Worm (Caenorhabditis elegans) whole organism, late embryonic: ENCODE data around the gene ftt-2.
A peak's percentile ranks its signal among the peaks of the same experiment; 100 is the strongest.

ENCODE experiments used
- C38D4.7 ChIP-seq: fragments of 200-800 bp; sonication (Bioruptor generic); optimal IDR thresholded peaks from 2 replicates; lab custom pipeline; 2018; ENCODE audit warnings: mild to moderate bottlenecking, missing genetic modification characterization, moderate library complexity, missing compliant biosample characterization
- F13H6.1 ChIP-seq: sonication (generic microtip); optimal IDR thresholded peaks from 2 replicates; lab custom pipeline; 2016; ENCODE audit warnings: missing genetic modification characterization, missing compliant biosample characterization
- Y22D7AL.16 ChIP-seq: sonication (generic microtip); optimal IDR thresholded peaks from 2 replicates; lab custom pipeline; 2016; ENCODE audit warnings: missing genetic modification characterization, missing compliant biosample characterization
- ama-1 ChIP-seq: fragments of 150-350 bp; optimal IDR thresholded peaks from 2 replicates; lab custom pipeline; 2014
- ceh-18 ChIP-seq: sonication (generic microtip); optimal IDR thresholded peaks from 2 replicates; lab custom pipeline; 2016; ENCODE audit warnings: missing genetic modification characterization, missing compliant biosample characterization
- ceh-19 ChIP-seq: fragments of 200-800 bp; sonication (Bioruptor generic); optimal IDR thresholded peaks from 2 replicates; lab custom pipeline; 2018; ENCODE audit warnings: mild to moderate bottlenecking, missing genetic modification characterization, missing compliant biosample characterization
- ceh-2 ChIP-seq: sonication (generic microtip); optimal IDR thresholded peaks from 2 replicates; lab custom pipeline; 2016; ENCODE audit warnings: missing genotype, missing genetic modification characterization, missing compliant biosample characterization
- ceh-22 ChIP-seq: sonication (generic microtip); optimal IDR thresholded peaks from 2 replicates; lab custom pipeline; 2017; ENCODE audit warnings: missing biosample characterization, missing genetic modification characterization
- ceh-31 ChIP-seq: sonication (generic microtip); optimal IDR thresholded peaks from 2 replicates; lab custom pipeline; 2016; ENCODE audit warnings: missing genetic modification characterization, missing compliant biosample characterization
- ceh-34 ChIP-seq: sonication (generic microtip); optimal IDR thresholded peaks from 2 replicates; lab custom pipeline; 2016; ENCODE audit warnings: mild to moderate bottlenecking, missing genetic modification characterization, missing compliant biosample characterization
- ceh-45 ChIP-seq: fragments of 200-800 bp; sonication (Bioruptor generic); IDR thresholded peaks from 2 replicates; pipeline ENCODE4 v1.3.6; 2022; ENCODE audit warnings: missing genetic modification reagents, missing genetic modification characterization, missing compliant biosample characterization
- ceh-9 ChIP-seq: sonication (generic microtip); optimal IDR thresholded peaks from 2 replicates; lab custom pipeline; 2016; ENCODE audit warnings: mild to moderate bottlenecking, missing genetic modification characterization, inconsistent platforms, missing compliant biosample characterization
- elt-2 ChIP-seq: sonication (generic microtip); optimal IDR thresholded peaks from 2 replicates; lab custom pipeline; 2016; ENCODE audit warnings: missing genetic modification reagents, missing genetic modification characterization, missing compliant biosample characterization
- fax-1 ChIP-seq: sonication (generic microtip); optimal IDR thresholded peaks from 2 replicates; lab custom pipeline; 2016; ENCODE audit warnings: missing genotype, missing genetic modification characterization, missing compliant biosample characterization
- fkh-10 ChIP-seq: fragments of 150-350 bp; optimal IDR thresholded peaks from 2 replicates; lab custom pipeline; 2014; ENCODE audit warnings: missing biosample characterization, missing genetic modification reagents, missing genetic modification characterization
- fkh-6 ChIP-seq: sonication (generic microtip); optimal IDR thresholded peaks from 2 replicates; lab custom pipeline; 2016; ENCODE audit warnings: missing genetic modification characterization, missing compliant biosample characterization
- gmeb-2 ChIP-seq: sonication (generic microtip); optimal IDR thresholded peaks from 2 replicates; lab custom pipeline; 2016; ENCODE audit warnings: missing genetic modification characterization, inconsistent platforms, missing compliant biosample characterization
- hlh-15 ChIP-seq: sonication (generic microtip); optimal IDR thresholded peaks from 2 replicates; lab custom pipeline; 2016; ENCODE audit warnings: missing genetic modification characterization, missing compliant biosample characterization
- lim-6 ChIP-seq: sonication (generic microtip); optimal IDR thresholded peaks from 2 replicates; lab custom pipeline; 2016; ENCODE audit warnings: missing genetic modification characterization, missing compliant biosample characterization
- mec-3 ChIP-seq: sonication (generic microtip); optimal IDR thresholded peaks from 2 replicates; lab custom pipeline; 2016; ENCODE audit warnings: borderline replicate concordance, missing genetic modification characterization, missing compliant biosample characterization
- nfya-1 ChIP-seq: sonication (generic microtip); optimal IDR thresholded peaks from 2 replicates; lab custom pipeline; 2017; ENCODE audit warnings: missing genetic modification characterization, mild to moderate bottlenecking, missing compliant biosample characterization, antibody characterized with exemption, moderate library complexity
- nhr-232 ChIP-seq: sonication (generic microtip); optimal IDR thresholded peaks from 2 replicates; lab custom pipeline; 2016; ENCODE audit warnings: missing genetic modification characterization, missing compliant biosample characterization
- pag-3 ChIP-seq: sonication (generic microtip); optimal IDR thresholded peaks from 2 replicates; lab custom pipeline; 2016; ENCODE audit warnings: missing compliant biosample characterization, missing genetic modification characterization, borderline replicate concordance
- pat-9 ChIP-seq: fragments of 200-800 bp; sonication (Bioruptor generic); optimal IDR thresholded peaks from 2 replicates; lab custom pipeline; 2018; ENCODE audit warnings: mild to moderate bottlenecking, missing genetic modification characterization, moderate library complexity, missing compliant biosample characterization
- pha-4 ChIP-seq: fragments of 150-350 bp; optimal IDR thresholded peaks from 2 replicates; lab custom pipeline; 2018; ENCODE audit warnings: missing biosample characterization, missing genetic modification reagents, missing genetic modification characterization
- pqm-1 ChIP-seq: sonication (generic microtip); optimal IDR thresholded peaks from 2 replicates; lab custom pipeline; 2016; ENCODE audit warnings: missing genetic modification characterization, missing compliant biosample characterization
- pros-1 ChIP-seq: fragments of 150-350 bp; optimal IDR thresholded peaks from 2 replicates; lab custom pipeline; 2014; ENCODE audit warnings: missing biosample characterization, missing genetic modification reagents, missing genetic modification characterization
- ref-2 ChIP-seq: sonication (generic microtip); optimal IDR thresholded peaks from 2 replicates; lab custom pipeline; 2016; ENCODE audit warnings: missing genetic modification characterization, missing compliant biosample characterization
- syd-9 ChIP-seq: sonication (generic microtip); optimal IDR thresholded peaks from 2 replicates; lab custom pipeline; 2016; ENCODE audit warnings: mild to moderate bottlenecking, missing genetic modification characterization, moderate library complexity, missing compliant biosample characterization
- tbx-2 ChIP-seq: sonication (generic microtip); optimal IDR thresholded peaks from 2 replicates; lab custom pipeline; 2016; ENCODE audit warnings: missing genetic modification characterization, missing compliant biosample characterization
- tbx-7 ChIP-seq: sonication (generic microtip); optimal IDR thresholded peaks from 2 replicates; lab custom pipeline; 2016; ENCODE audit warnings: missing genotype, missing genetic modification characterization, missing compliant biosample characterization
- ttx-3 ChIP-seq: sonication (generic microtip); optimal IDR thresholded peaks from 2 replicates; lab custom pipeline; 2016; ENCODE audit warnings: missing genetic modification reagents, missing genetic modification characterization, missing compliant biosample characterization
- unc-3 ChIP-seq, 2 experiments: fragments of 200-800 bp in 1 of 2; sonication (Bioruptor generic) in 1 of 2; sonication (generic microtip) in 1 of 2; conservative IDR thresholded peaks in 1 of 2; optimal IDR thresholded peaks in 1 of 2; 2 replicates each; pipeline versions ENCODE4 v1.3.6 to Lab custom; 2016 to 2022; ENCODE audit warnings: missing compliant biosample characterization in 2 of 2, missing genetic modification characterization in 2 of 2, missing genetic modification reagents in 1 of 2
- unc-55 ChIP-seq: sonication (generic microtip); optimal IDR thresholded peaks from 2 replicates; lab custom pipeline; 2017; ENCODE audit warnings: missing biosample characterization, missing genetic modification reagents, missing genetic modification characterization
- zip-5 ChIP-seq: sonication (generic microtip); optimal IDR thresholded peaks from 2 replicates; lab custom pipeline; 2016; ENCODE audit warnings: missing genetic modification characterization, missing compliant biosample characterization

The ftt-2 gene

ce11 chrX:11585894-11586293, 19.3 kb downstream of the ftt-2 start:
- TF ChIP-seq hlh-15 (no peak), ceh-34 (tag; lab: Kevin White, UChicago) (no peak), nfya-1 (no peak), fkh-10 (GFP tag; lab: Kevin White, UChicago) (no peak), nhr-232 (tag; lab: Kevin White, UChicago) (no peak), ceh-22 (tag; lab: Kevin White, UChicago) (no peak), Y22D7AL.16 (tag; lab: Kevin White, UChicago) (no peak), tbx-2 (tag; lab: Kevin White, UChicago) (no peak)

DNA sequence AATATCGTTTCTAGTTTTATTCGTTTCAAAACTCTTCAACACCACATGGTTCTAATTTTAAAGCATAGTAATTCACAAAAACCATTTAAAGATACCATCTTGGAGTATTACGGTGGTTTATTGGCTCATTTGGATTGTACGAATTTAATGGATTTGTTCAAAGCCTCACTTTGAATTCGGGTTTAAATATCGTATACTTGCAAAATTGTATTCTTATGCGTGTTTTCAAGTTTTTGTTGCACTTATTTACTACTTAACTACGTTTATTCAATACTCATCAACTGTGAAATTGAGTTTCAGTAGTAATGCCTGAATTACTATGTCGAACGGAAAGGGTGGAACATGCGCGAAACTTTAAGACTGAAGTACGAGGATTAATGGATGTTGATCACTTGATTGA, 19.8 kb downstream of the ftt-2 start, which contains the start of gene abts-2:
abts-2 (plus strand) TSS at position 301 of the 400 bp plus-strand sequence.
- TF ChIP-seq elt-2, result no peak
- TF ChIP-seq tbx-7 (tag; lab: Kevin White, UChicago), result no peak
- TF ChIP-seq gmeb-2 (tag; lab: Kevin White, UChicago), result no peak
- TF ChIP-seq fax-1, result no peak
- TF ChIP-seq syd-9 (tag; lab: Kevin White, UChicago), result no peak
- TF ChIP-seq pqm-1 (tag; lab: Kevin White, UChicago), result no peak
- no peak for TF ChIP-seq F13H6.1 (tag; lab: Kevin White, UChicago)
- no peak for TF ChIP-seq C38D4.7 (GFP tag; lab: Kevin White, UChicago)
- TF ChIP-seq ceh-19 (GFP tag; lab: Kevin White, UChicago), result no peak
- TF ChIP-seq ceh-31 (tag; lab: Kevin White, UChicago), result no peak
- no peak for TF ChIP-seq ref-2 (tag; lab: Kevin White, UChicago)
- TF ChIP-seq fkh-6 (tag; lab: Kevin White, UChicago), result no peak
- no peak for TF ChIP-seq mec-3 (tag; lab: Kevin White, UChicago)
- TF ChIP-seq ceh-9 (tag; lab: Kevin White, UChicago), result no peak
- no peak for TF ChIP-seq pha-4

- TF ChIP-seq ama-1 (lab: Kevin White, UChicago), result no peak
- peak; percentile 78 for TF ChIP-seq unc-55 (GFP tag; lab: Kevin White, UChicago)
- peak; percentile 9 for TF ChIP-seq pat-9 (tag; lab: Kevin White, UChicago)
- no peak for TF ChIP-seq gmeb-2 (tag; lab: Kevin White, UChicago)
These were observed 28.7 kb downstream of the ftt-2 start for ce11 chrX:11576429-11577088.

- TF ChIP-seq zip-5 (tag; lab: Kevin White, UChicago) (no peak), ceh-22 (tag; lab: Kevin White, UChicago) (no peak), unc-3 (GFP tag; conservative IDR thresholded peaks at IDR 0.05; lab: Robert Waterston, UW) (no peak), unc-3 (tag; optimal IDR thresholded peaks at IDR 0.05; lab: Kevin White, UChicago) (no peak), pqm-1 (tag; lab: Kevin White, UChicago) (no peak), elt-2 (no peak), ceh-45 (GFP tag; lab: Robert Waterston, UW) (no peak), ceh-18 (tag; lab: Kevin White, UChicago) (no peak), pag-3 (no peak), Y22D7AL.16 (tag; lab: Kevin White, UChicago) (no peak), gmeb-2 (tag; lab: Kevin White, UChicago) (no peak), ttx-3 (no peak), ceh-2 (no peak), lim-6 (no peak), F13H6.1 (tag; lab: Kevin White, UChicago) (no peak), fax-1 (no peak), ceh-31 (tag; lab: Kevin White, UChicago) (no peak), pros-1 (tag; lab: Kevin White, UChicago) (no peak)
These were observed 31.1 kb downstream of the ftt-2 start for ce11 chrX:11574167-11574566.
